Fruit fly (Drosophila melanogaster) whole organism, embryonic: Measurements from ENCODE around the gene CG32631.
A peak's percentile ranks its signal among the peaks of the same experiment; 100 is the strongest.

Experiments used
- Ada2b ChIP-seq: fragments of 200-800 bp; sonication (Bioruptor generic); IDR thresholded peaks from 2 replicates; pipeline ENCODE4 v1.3.6; 2022; ENCODE audit warnings: missing biosample characterization, missing genetic modification characterization
- Aef1 ChIP-seq: fragments of 200-800 bp; sonication (Bioruptor generic); IDR thresholded peaks from 3 replicates; pipeline ENCODE4 v1.3.6; 2022; ENCODE audit warnings: missing biosample characterization, missing genetic modification characterization
- Bgb ChIP-seq: fragments of 200-800 bp; sonication (Bioruptor generic); IDR thresholded peaks from 2 replicates; pipeline ENCODE4 v1.3.6; 2022; ENCODE audit warnings: missing biosample characterization, missing genetic modification characterization; ENCODE audit not compliant: partially characterized antibody
- Bteb2 ChIP-seq: fragments of 200-800 bp; sonication (Bioruptor generic); optimal IDR thresholded peaks from 2 replicates; lab custom pipeline; 2016; ENCODE audit warnings: missing biosample characterization, missing genetic modification characterization
- CG10979 ChIP-seq: fragments of 200-800 bp; sonication (Bioruptor generic); optimal IDR thresholded peaks from 2 replicates; lab custom pipeline; 2018; ENCODE audit warnings: missing biosample characterization, mild to moderate bottlenecking, missing genetic modification characterization, moderate library complexity
- CG11093 ChIP-seq: fragments of 200-800 bp; sonication (Bioruptor generic); IDR thresholded peaks from 3 replicates; pipeline ENCODE4 v1.3.6; 2022; ENCODE audit warnings: missing biosample characterization, missing genetic modification characterization
- CG11398 ChIP-seq: fragments of 200-800 bp; sonication (Bioruptor generic); optimal IDR thresholded peaks from 2 replicates; lab custom pipeline; 2016; ENCODE audit warnings: missing biosample characterization, missing genetic modification characterization
- CG12071 ChIP-seq: fragments of 200-800 bp; sonication (Bioruptor generic); optimal IDR thresholded peaks from 3 replicates; lab custom pipeline; 2018; ENCODE audit warnings: missing biosample characterization, mild to moderate bottlenecking, missing genetic modification characterization
- CG12219 ChIP-seq: fragments of 200-800 bp; sonication (Bioruptor generic); optimal IDR thresholded peaks from 3 replicates; lab custom pipeline; 2018; ENCODE audit warnings: missing biosample characterization, mild to moderate bottlenecking, missing genetic modification characterization
- CG13287 ChIP-seq: fragments of 200-800 bp; sonication (Bioruptor generic); IDR thresholded peaks from 2 replicates; pipeline ENCODE4 v1.3.6; 2022; ENCODE audit warnings: missing biosample characterization, missing genetic modification characterization; ENCODE audit not compliant: partially characterized antibody
- CG15269 ChIP-seq: fragments of 200-800 bp; sonication (Bioruptor generic); optimal IDR thresholded peaks from 2 replicates; lab custom pipeline; 2018; ENCODE audit warnings: missing biosample characterization, mild to moderate bottlenecking, missing genetic modification characterization, moderate library complexity
- CG15514 ChIP-seq: fragments of 200-800 bp; sonication (Bioruptor generic); optimal IDR thresholded peaks from 3 replicates; lab custom pipeline; 2017; ENCODE audit warnings: missing biosample characterization, missing genetic modification characterization, mild to moderate bottlenecking, moderate library complexity, missing genetic modification reagents
- CG15601 ChIP-seq: fragments of 200-800 bp; sonication (Bioruptor generic); optimal IDR thresholded peaks from 3 replicates; lab custom pipeline; 2019; ENCODE audit warnings: missing biosample characterization, mild to moderate bottlenecking, missing genetic modification characterization, moderate library complexity
- CG17359 ChIP-seq: fragments of 200-800 bp; sonication (Bioruptor generic); optimal IDR thresholded peaks from 3 replicates; lab custom pipeline; 2018; ENCODE audit warnings: missing biosample characterization, mild to moderate bottlenecking, missing genetic modification characterization, moderate library complexity
- CG17912 ChIP-seq: fragments of 200-800 bp; sonication (Bioruptor generic); optimal IDR thresholded peaks from 2 replicates; lab custom pipeline; 2018; ENCODE audit warnings: missing biosample characterization, mild to moderate bottlenecking, missing genetic modification characterization
- CG18011 ChIP-seq: fragments of 200-800 bp; sonication (Bioruptor generic); optimal IDR thresholded peaks from 2 replicates; lab custom pipeline; 2017; ENCODE audit warnings: missing biosample characterization, missing genetic modification characterization, mild to moderate bottlenecking, moderate library complexity, missing genotype
- CG1832 ChIP-seq: fragments of 200-800 bp; sonication (Bioruptor generic); optimal IDR thresholded peaks from 2 replicates; lab custom pipeline; 2017; ENCODE audit warnings: missing biosample characterization, mild to moderate bottlenecking, missing genetic modification characterization, inconsistent platforms
- CG2120 ChIP-seq: fragments of 200-800 bp; sonication (Bioruptor generic); optimal IDR thresholded peaks from 3 replicates; lab custom pipeline; 2016; ENCODE audit warnings: missing biosample characterization, missing genetic modification characterization
- CG30403 ChIP-seq: fragments of 200-800 bp; sonication (Bioruptor generic); optimal IDR thresholded peaks from 3 replicates; lab custom pipeline; 2016; ENCODE audit warnings: missing biosample characterization, missing genetic modification characterization
- CG32772 ChIP-seq: fragments of 200-800 bp; sonication (Bioruptor generic); IDR thresholded peaks from 2 replicates; pipeline ENCODE4 v1.3.6; 2022; ENCODE audit warnings: missing biosample characterization, missing genetic modification characterization
- CG3281 ChIP-seq: fragments of 200-800 bp; sonication (Bioruptor generic); optimal IDR thresholded peaks from 3 replicates; lab custom pipeline; 2017; ENCODE audit warnings: missing biosample characterization, mild to moderate bottlenecking, missing genetic modification characterization
- CG4424 ChIP-seq: fragments of 200-800 bp; sonication (Bioruptor generic); optimal IDR thresholded peaks from 3 replicates; lab custom pipeline; 2016; ENCODE audit warnings: missing biosample characterization, missing genetic modification characterization
- CG6813 ChIP-seq: fragments of 200-800 bp; sonication (Bioruptor generic); optimal IDR thresholded peaks from 2 replicates; lab custom pipeline; 2017; ENCODE audit warnings: missing biosample characterization, missing genetic modification characterization, mild to moderate bottlenecking, moderate library complexity, missing genetic modification reagents
- CG7963 ChIP-seq: fragments of 200-800 bp; sonication (Bioruptor generic); IDR thresholded peaks from 3 replicates; pipeline ENCODE4 v1.3.6; 2022; ENCODE audit warnings: missing biosample characterization, missing genetic modification characterization; ENCODE audit not compliant: partially characterized antibody
- CG8359 ChIP-seq: fragments of 200-800 bp; sonication (Bioruptor generic); optimal IDR thresholded peaks from 2 replicates; lab custom pipeline; 2017; ENCODE audit warnings: missing biosample characterization, mild to moderate bottlenecking, missing genetic modification characterization, borderline replicate concordance
- CG8388 ChIP-seq: fragments of 200-800 bp; sonication (Bioruptor generic); optimal IDR thresholded peaks from 2 replicates; lab custom pipeline; 2019; ENCODE audit warnings: missing biosample characterization, mild to moderate bottlenecking, missing genetic modification characterization, moderate library complexity
- CG8478 ChIP-seq: fragments of >200 bp; optimal IDR thresholded peaks from 2 replicates; lab custom pipeline; 2018
- Camta ChIP-seq: fragments of 200-800 bp; sonication (Bioruptor generic); optimal IDR thresholded peaks from 2 replicates; lab custom pipeline; 2016; ENCODE audit warnings: missing biosample characterization, missing genetic modification characterization
- Dad ChIP-seq: fragments of 200-800 bp; sonication (Bioruptor generic); optimal IDR thresholded peaks from 3 replicates; lab custom pipeline; 2016; ENCODE audit warnings: missing biosample characterization, missing genetic modification characterization
- Drgx ChIP-seq: fragments of 200-800 bp; sonication (Bioruptor generic); IDR thresholded peaks from 2 replicates; pipeline ENCODE4 v1.3.6; 2022; ENCODE audit warnings: missing biosample characterization, missing genetic modification characterization
- Lhr ChIP-seq: fragments of 200-800 bp; sonication (Bioruptor generic); optimal IDR thresholded peaks from 3 replicates; lab custom pipeline; 2017; ENCODE audit warnings: mild to moderate bottlenecking, missing biosample characterization, missing genetic modification reagents, missing genetic modification characterization
- NK7.1 ChIP-seq: fragments of 200-800 bp; sonication (Bioruptor generic); optimal IDR thresholded peaks from 3 replicates; lab custom pipeline; 2016; ENCODE audit warnings: missing biosample characterization, missing genetic modification characterization
- Ravus ChIP-seq: fragments of 200-800 bp; sonication (Bioruptor generic); IDR thresholded peaks from 2 replicates; pipeline ENCODE4 v1.3.6; 2022; ENCODE audit warnings: missing biosample characterization, missing genetic modification characterization
- Taf1 ChIP-seq: fragments of 200-800 bp; sonication (Bioruptor generic); IDR thresholded peaks from 2 replicates; pipeline ENCODE4 v1.3.6; 2022; ENCODE audit warnings: missing biosample characterization, missing genetic modification characterization
- Tbp ChIP-seq: fragments of >200 bp; optimal IDR thresholded peaks from 2 replicates; lab custom pipeline; 2018; ENCODE audit warnings: missing biosample characterization, missing genetic modification characterization
- crol ChIP-seq: fragments of 200-800 bp; sonication (Bioruptor generic); IDR thresholded peaks from 2 replicates; pipeline ENCODE4 v1.3.6; 2022; ENCODE audit warnings: missing biosample characterization, missing genetic modification characterization
- cwo ChIP-seq: fragments of 200-800 bp; sonication (Bioruptor generic); optimal IDR thresholded peaks from 3 replicates; lab custom pipeline; 2017; ENCODE audit warnings: missing biosample characterization, missing genetic modification characterization, mild to moderate bottlenecking, moderate library complexity, missing genetic modification reagents
- fd96Cb ChIP-seq: fragments of 200-800 bp; sonication (Bioruptor generic); optimal IDR thresholded peaks from 2 replicates; lab custom pipeline; 2018; ENCODE audit warnings: missing biosample characterization, mild to moderate bottlenecking, missing genetic modification characterization, moderate library complexity
- ftz-f1 ChIP-seq: fragments of 200-800 bp; sonication (Bioruptor generic); optimal IDR thresholded peaks from 2 replicates; lab custom pipeline; 2016; ENCODE audit warnings: missing biosample characterization, missing genetic modification characterization
- gfzf ChIP-seq: fragments of 200-800 bp; sonication (Bioruptor generic); optimal IDR thresholded peaks from 2 replicates; lab custom pipeline; 2016; ENCODE audit warnings: missing biosample characterization, mild to moderate bottlenecking, missing genetic modification characterization, moderate library complexity
- luna ChIP-seq: fragments of 200-800 bp; sonication (Bioruptor generic); optimal IDR thresholded peaks from 2 replicates; lab custom pipeline; 2016; ENCODE audit warnings: missing biosample characterization, missing genetic modification characterization
- nmo ChIP-seq: fragments of 200-800 bp; sonication (Bioruptor generic); optimal IDR thresholded peaks from 2 replicates; lab custom pipeline; 2018; ENCODE audit warnings: missing biosample characterization, mild to moderate bottlenecking, missing genetic modification characterization, moderate library complexity
- pnt ChIP-seq: fragments of 200-800 bp; sonication (Bioruptor generic); optimal IDR thresholded peaks from 3 replicates; lab custom pipeline; 2016; ENCODE audit warnings: missing biosample characterization, missing genetic modification characterization
- sima ChIP-seq: fragments of 200-800 bp; sonication (Bioruptor generic); optimal IDR thresholded peaks from 2 replicates; lab custom pipeline; 2016; ENCODE audit warnings: missing biosample characterization, missing genetic modification characterization
- sna ChIP-seq: fragments of 200-800 bp; sonication (Bioruptor generic); IDR thresholded peaks from 2 replicates; pipeline ENCODE4 v1.3.6; 2022; ENCODE audit warnings: missing biosample characterization, missing genetic modification characterization; ENCODE audit not compliant: partially characterized antibody
- tap ChIP-seq: fragments of 200-800 bp; optimal IDR thresholded peaks from 3 replicates; lab custom pipeline; 2019; ENCODE audit warnings: missing biosample characterization, mild to moderate bottlenecking, missing genetic modification characterization, moderate library complexity
- tgo ChIP-seq: fragments of 200-800 bp; sonication (Bioruptor generic); IDR thresholded peaks from 3 replicates; pipeline ENCODE4 v1.3.6; 2022; ENCODE audit warnings: missing biosample characterization, missing genetic modification characterization
- trh ChIP-seq: fragments of 200-800 bp; sonication (Bioruptor generic); optimal IDR thresholded peaks from 2 replicates; lab custom pipeline; 2016; ENCODE audit warnings: missing biosample characterization, missing genetic modification characterization
- ttk ChIP-seq: fragments of 200-800 bp; sonication (Bioruptor generic); IDR thresholded peaks from 2 replicates; pipeline ENCODE4 v2.1.2; 2022; ENCODE audit warnings: missing biosample characterization, missing genetic modification characterization
- wor ChIP-seq: fragments of 200-800 bp; sonication (Bioruptor generic); IDR thresholded peaks from 2 replicates; pipeline ENCODE4 v1.3.6; 2022; ENCODE audit warnings: missing biosample characterization, missing genetic modification characterization
- zen2 ChIP-seq: fragments of 200-800 bp; sonication (Bioruptor generic); IDR thresholded peaks from 3 replicates; pipeline ENCODE4 v1.3.6; 2022; ENCODE audit warnings: missing biosample characterization, missing genetic modification characterization; ENCODE audit not compliant: partially characterized antibody

CG32631 gene

dm6 chrX:13568127-13568526 is 11.9 kb downstream of the CG32631 start (continued):
- TF ChIP-seq CG13287 (GFP tag; lab: Robert Waterston, UW) (no peak), cwo (GFP tag; lab: Kevin White, UChicago) (no peak), ttk (GFP tag; lab: Robert Waterston, UW) (no peak), CG30403 (GFP tag; lab: Kevin White, UChicago) (peak; percentile 25), CG15514 (GFP tag; lab: Kevin White, UChicago) (no peak), Ada2b (GFP tag; lab: Robert Waterston, UW) (peak; percentile 52), luna (no peak), CG15269 (tag; lab: Kevin White, UChicago) (peak; percentile 14), CG11398 (GFP tag; lab: Kevin White, UChicago) (no peak), CG12071 (no peak), Taf1 (GFP tag; lab: Robert Waterston, UW) (no peak), CG8478 (lab: Kevin White, UChicago) (no peak), CG7963 (no peak), CG2120 (GFP tag; lab: Kevin White, UChicago) (peak; percentile 25), CG12219 (no peak), sna (no peak), CG6813 (GFP tag; lab: Kevin White, UChicago) (no peak), CG17912 (GFP tag; lab: Kevin White, UChicago) (no peak), crol (GFP tag; lab: Robert Waterston, UW) (no peak), ftz-f1 (no peak), CG17359 (peak; percentile 24), CG8359 (GFP tag; lab: Kevin White, UChicago) (no peak), fd96Cb (tag; lab: Kevin White, UChicago) (peak; percentile 18), Bgb (no peak), CG11093 (GFP tag; lab: Robert Waterston, UW) (no peak), NK7.1 (GFP tag; lab: Kevin White, UChicago) (no peak), Bteb2 (GFP tag; lab: Kevin White, UChicago) (no peak), Drgx (peak; percentile 36; the same call in 1 of the 2 replicates), tap (tag; lab: Kevin White, UChicago) (no peak), trh (GFP tag; lab: Kevin White, UChicago) (no peak), CG10979 (tag; lab: Kevin White, UChicago) (peak; percentile 19), gfzf (no peak), CG8388 (GFP tag; lab: Kevin White, UChicago) (no peak), CG18011 (GFP tag; lab: Kevin White, UChicago) (no peak), pnt (no peak), Tbp (GFP tag; lab: Kevin White, UChicago) (no peak), Aef1 (GFP tag; lab: Robert Waterston, UW) (0 out of 3 replicates have a peak, but pooled peaks have one; percentile 18), Camta (GFP tag; lab: Kevin White, UChicago) (no peak), nmo (peak; percentile 4), CG4424 (no peak), wor (no peak), Dad (GFP tag; lab: Kevin White, UChicago) (no peak), tgo (GFP tag; lab: Robert Waterston, UW) (peak; percentile 48), sima (GFP tag; lab: Kevin White, UChicago) (no peak), CG15601 (no peak), CG3281 (no peak), Ravus (GFP tag; lab: Robert Waterston, UW) (no peak), Lhr (GFP tag; lab: Kevin White, UChicago) (no peak), CG32772 (GFP tag; lab: Robert Waterston, UW) (0 out of 2 replicates have a peak, but pooled peaks have one; percentile 24), zen2 (no peak), CG1832 (GFP tag; lab: Kevin White, UChicago) (no peak)
